Fruit fly (Drosophila melanogaster) whole organism, embryonic: Measurements from ENCODE around the gene Srr.

Experiments
- Ada2b ChIP-seq: fragments of 200-800 bp; sonication (Bioruptor generic); IDR thresholded peaks from 2 replicates; pipeline ENCODE4 v1.3.6; 2022; ENCODE audit warnings: missing biosample characterization, missing genetic modification characterization
- B-H1 ChIP-seq: fragments of 200-800 bp; sonication (Bioruptor generic); IDR thresholded peaks from 3 replicates; pipeline ENCODE4 v1.3.6; 2022; ENCODE audit warnings: missing biosample characterization, missing genetic modification characterization
- CG10321 ChIP-seq: fragments of 200-800 bp; sonication (Bioruptor generic); IDR thresholded peaks from 2 replicates; pipeline ENCODE4 v1.3.6; 2022; ENCODE audit warnings: missing biosample characterization, missing genetic modification characterization
- CG10959 ChIP-seq: fragments of 200-800 bp; sonication (Bioruptor generic); IDR thresholded peaks from 2 replicates; pipeline ENCODE4 v1.3.6; 2022; ENCODE audit warnings: missing biosample characterization, missing genetic modification characterization
- CG11723 ChIP-seq: fragments of 200-800 bp; sonication (Bioruptor generic); optimal IDR thresholded peaks from 2 replicates; lab custom pipeline; 2017; ENCODE audit warnings: missing biosample characterization, mild to moderate bottlenecking, missing genetic modification characterization
- CG13775 ChIP-seq: fragments of 200-800 bp; sonication (Bioruptor generic); optimal IDR thresholded peaks from 3 replicates; lab custom pipeline; 2017; ENCODE audit warnings: missing biosample characterization, mild to moderate bottlenecking, missing genetic modification characterization
- CG16779 ChIP-seq: fragments of 200-800 bp; sonication (Bioruptor generic); IDR thresholded peaks from 2 replicates; pipeline ENCODE4 v1.3.6; 2022; ENCODE audit warnings: missing biosample characterization, missing genetic modification characterization
- CG1792 ChIP-seq: fragments of 200-800 bp; sonication (Bioruptor generic); optimal IDR thresholded peaks from 2 replicates; lab custom pipeline; 2016; ENCODE audit warnings: missing biosample characterization, missing genetic modification characterization
- CG18011 ChIP-seq: fragments of 200-800 bp; sonication (Bioruptor generic); optimal IDR thresholded peaks from 2 replicates; lab custom pipeline; 2017; ENCODE audit warnings: missing biosample characterization, missing genetic modification characterization, mild to moderate bottlenecking, moderate library complexity, missing genotype
- CG2120 ChIP-seq: fragments of 200-800 bp; sonication (Bioruptor generic); optimal IDR thresholded peaks from 3 replicates; lab custom pipeline; 2016; ENCODE audit warnings: missing biosample characterization, missing genetic modification characterization
- CG32772 ChIP-seq: fragments of 200-800 bp; sonication (Bioruptor generic); IDR thresholded peaks from 2 replicates; pipeline ENCODE4 v1.3.6; 2022; ENCODE audit warnings: missing biosample characterization, missing genetic modification characterization
- CG34376 ChIP-seq: fragments of 200-800 bp; sonication (Bioruptor generic); optimal IDR thresholded peaks from 2 replicates; lab custom pipeline; 2018; ENCODE audit warnings: missing biosample characterization, mild to moderate bottlenecking, missing genetic modification characterization
- CG42726 ChIP-seq: fragments of 200-800 bp; sonication (Bioruptor generic); IDR thresholded peaks from 2 replicates; pipeline ENCODE4 v1.3.6; 2022; ENCODE audit warnings: missing biosample characterization, missing genetic modification characterization; ENCODE audit not compliant: partially characterized antibody
- CG4854 ChIP-seq: fragments of 200-800 bp; sonication (Bioruptor generic); optimal IDR thresholded peaks from 2 replicates; lab custom pipeline; 2016; ENCODE audit warnings: missing biosample characterization, missing genetic modification characterization, inconsistent platforms
- CG5953 ChIP-seq: fragments of 200-800 bp; sonication (Bioruptor generic); IDR thresholded peaks from 2 replicates; pipeline ENCODE4 v1.3.6; 2022; ENCODE audit warnings: missing biosample characterization, missing genetic modification characterization
- CG6254 ChIP-seq: fragments of 200-800 bp; sonication (Bioruptor generic); optimal IDR thresholded peaks from 3 replicates; lab custom pipeline; 2017; ENCODE audit warnings: mild to moderate bottlenecking, missing biosample characterization, missing genetic modification reagents, missing genetic modification characterization
- Dip3 ChIP-seq: fragments of 200-800 bp; sonication (Bioruptor generic); optimal IDR thresholded peaks from 3 replicates; lab custom pipeline; 2016; ENCODE audit warnings: missing biosample characterization, missing genetic modification characterization
- Drgx ChIP-seq: fragments of 200-800 bp; sonication (Bioruptor generic); IDR thresholded peaks from 2 replicates; pipeline ENCODE4 v1.3.6; 2022; ENCODE audit warnings: missing biosample characterization, missing genetic modification characterization
- Eip74EF ChIP-seq, 2 experiments: fragments of 200-800 bp in 1 of 2; fragments of >200 bp in 1 of 2; sonication (Bioruptor generic) in 1 of 2; optimal IDR thresholded peaks; 2 replicates each; lab custom pipeline; 2017 to 2019; ENCODE audit warnings: missing biosample characterization in 2 of 2, missing genetic modification characterization in 2 of 2, mild to moderate bottlenecking in 1 of 2, moderate library complexity in 1 of 2
- Fer3 ChIP-seq: fragments of 200-800 bp; sonication (Bioruptor generic); optimal IDR thresholded peaks from 2 replicates; lab custom pipeline; 2018; ENCODE audit warnings: missing biosample characterization, mild to moderate bottlenecking, missing genetic modification characterization, moderate library complexity
- HLHmδ ChIP-seq: fragments of 200-800 bp; sonication (Bioruptor generic); optimal IDR thresholded peaks from 2 replicates; lab custom pipeline; 2018; ENCODE audit warnings: missing biosample characterization, mild to moderate bottlenecking, missing genetic modification characterization, moderate library complexity
- Hand ChIP-seq: fragments of 200-800 bp; sonication (Bioruptor generic); optimal IDR thresholded peaks from 2 replicates; lab custom pipeline; 2017; ENCODE audit warnings: mild to moderate bottlenecking, missing biosample characterization, missing genetic modification reagents, missing genetic modification characterization
- Kr ChIP-seq: fragments of 200-800 bp; sonication (Bioruptor generic); optimal IDR thresholded peaks from 2 replicates; lab custom pipeline; 2017; ENCODE audit warnings: missing biosample characterization, mild to moderate bottlenecking, missing genetic modification characterization
- MBD-R2 ChIP-seq: fragments of 200-800 bp; sonication (Bioruptor generic); IDR thresholded peaks from 2 replicates; pipeline ENCODE4 v1.3.6; 2022; ENCODE audit warnings: missing biosample characterization, missing genetic modification characterization
- Mad ChIP-seq: fragments of 200-800 bp; sonication (Bioruptor generic); optimal IDR thresholded peaks from 2 replicates; lab custom pipeline; 2016; ENCODE audit warnings: missing biosample characterization, missing genetic modification characterization
- Max ChIP-seq: fragments of 200-800 bp; sonication (Bioruptor generic); optimal IDR thresholded peaks from 2 replicates; lab custom pipeline; 2016; ENCODE audit warnings: missing biosample characterization, mild to moderate bottlenecking, missing genetic modification characterization
- NC2β ChIP-seq: fragments of 200-800 bp; sonication (Bioruptor generic); optimal IDR thresholded peaks from 2 replicates; lab custom pipeline; 2016; ENCODE audit warnings: missing biosample characterization, missing genetic modification characterization
- Ptx1 ChIP-seq: fragments of 200-800 bp; sonication (Bioruptor generic); IDR thresholded peaks from 2 replicates; pipeline ENCODE4 v1.3.6; 2022; ENCODE audit warnings: missing biosample characterization, missing genetic modification characterization
- YL-1 ChIP-seq: fragments of 200-800 bp; sonication (Bioruptor generic); optimal IDR thresholded peaks from 3 replicates; lab custom pipeline; 2017; ENCODE audit warnings: missing biosample characterization, mild to moderate bottlenecking, missing genetic modification characterization
- ase ChIP-seq: fragments of 200-800 bp; sonication (Bioruptor generic); IDR thresholded peaks from 3 replicates; pipeline ENCODE4 v1.3.6; 2022; ENCODE audit warnings: missing biosample characterization, missing genetic modification characterization
- ash1 ChIP-seq: fragments of 200-800 bp; sonication (Bioruptor generic); optimal IDR thresholded peaks from 2 replicates; lab custom pipeline; 2018; ENCODE audit warnings: missing biosample characterization, mild to moderate bottlenecking, missing genetic modification characterization
- az2 ChIP-seq: fragments of 200-800 bp; sonication (Bioruptor generic); optimal IDR thresholded peaks from 3 replicates; lab custom pipeline; 2016; ENCODE audit warnings: missing biosample characterization, missing genetic modification characterization
- bab2 ChIP-seq: fragments of 200-800 bp; sonication (Bioruptor generic); optimal IDR thresholded peaks from 2 replicates; lab custom pipeline; 2016; ENCODE audit warnings: missing biosample characterization, missing genetic modification characterization
- bigmax ChIP-seq: fragments of 200-800 bp; sonication (Bioruptor generic); optimal IDR thresholded peaks from 2 replicates; lab custom pipeline; 2018; ENCODE audit warnings: missing biosample characterization, mild to moderate bottlenecking, missing genetic modification characterization
- bowl ChIP-seq: fragments of 200-800 bp; sonication (Bioruptor generic); IDR thresholded peaks from 2 replicates; pipeline ENCODE4 v1.3.6; 2022; ENCODE audit warnings: missing biosample characterization, missing genetic modification characterization
- cas ChIP-seq: fragments of 200-800 bp; sonication (Bioruptor generic); IDR thresholded peaks from 2 replicates; pipeline ENCODE4 v1.3.6; 2022; ENCODE audit warnings: missing biosample characterization, missing genetic modification characterization
- croc ChIP-seq: fragments of 200-800 bp; sonication (Bioruptor generic); conservative IDR thresholded peaks from 3 replicates; pipeline ENCODE4 v1.3.6; 2022; ENCODE audit warnings: missing biosample characterization, missing genetic modification characterization
- dysf ChIP-seq: fragments of 200-800 bp; sonication (Bioruptor generic); IDR thresholded peaks from 3 replicates; pipeline ENCODE4 v1.3.6; 2022; ENCODE audit warnings: missing biosample characterization, missing genetic modification characterization
- fu2 ChIP-seq: fragments of 200-800 bp; sonication (Bioruptor generic); optimal IDR thresholded peaks from 2 replicates; lab custom pipeline; 2016; ENCODE audit warnings: missing biosample characterization, missing genetic modification characterization
- gce ChIP-seq: fragments of 200-800 bp; sonication (Bioruptor generic); IDR thresholded peaks from 3 replicates; pipeline ENCODE4 v1.3.6; 2022; ENCODE audit warnings: missing biosample characterization, missing genetic modification characterization
- grn ChIP-seq: fragments of 200-800 bp; sonication (Bioruptor generic); optimal IDR thresholded peaks from 3 replicates; lab custom pipeline; 2017; ENCODE audit warnings: missing biosample characterization, missing genetic modification characterization
- gsb ChIP-seq: fragments of 200-800 bp; sonication (Bioruptor generic); IDR thresholded peaks from 2 replicates; pipeline ENCODE4 v1.3.6; 2022; ENCODE audit warnings: missing biosample characterization, missing genetic modification characterization
- gt ChIP-seq: fragments of 200-800 bp; sonication (Bioruptor generic); IDR thresholded peaks from 2 replicates; pipeline ENCODE4 v1.3.6; 2022; ENCODE audit warnings: missing biosample characterization, missing genetic modification characterization
- klu ChIP-seq: fragments of 200-800 bp; sonication (Bioruptor generic); IDR thresholded peaks from 2 replicates; pipeline ENCODE4 v1.3.6; 2022; ENCODE audit warnings: missing biosample characterization, missing genetic modification characterization
- lab ChIP-seq: fragments of 200-800 bp; sonication (Bioruptor generic); optimal IDR thresholded peaks from 3 replicates; lab custom pipeline; 2017; ENCODE audit warnings: missing biosample characterization, missing genetic modification characterization, mild to moderate bottlenecking, moderate library complexity, missing genetic modification reagents
- lilli ChIP-seq: fragments of 200-800 bp; sonication (Bioruptor generic); optimal IDR thresholded peaks from 3 replicates; lab custom pipeline; 2016; ENCODE audit warnings: missing biosample characterization, missing genetic modification characterization
- pita ChIP-seq: fragments of 200-800 bp; sonication (Bioruptor generic); optimal IDR thresholded peaks from 2 replicates; lab custom pipeline; 2017; ENCODE audit warnings: missing biosample characterization, mild to moderate bottlenecking, missing genetic modification characterization
- pros ChIP-seq: fragments of 200-800 bp; sonication (Bioruptor generic); optimal IDR thresholded peaks from 3 replicates; lab custom pipeline; 2019; ENCODE audit warnings: missing biosample characterization, mild to moderate bottlenecking, missing genetic modification characterization, moderate library complexity
- pzg ChIP-seq: fragments of 200-800 bp; sonication (Bioruptor generic); optimal IDR thresholded peaks from 3 replicates; lab custom pipeline; 2018; ENCODE audit warnings: missing biosample characterization, mild to moderate bottlenecking, missing genetic modification characterization, moderate library complexity

The Srr gene

DNA sequence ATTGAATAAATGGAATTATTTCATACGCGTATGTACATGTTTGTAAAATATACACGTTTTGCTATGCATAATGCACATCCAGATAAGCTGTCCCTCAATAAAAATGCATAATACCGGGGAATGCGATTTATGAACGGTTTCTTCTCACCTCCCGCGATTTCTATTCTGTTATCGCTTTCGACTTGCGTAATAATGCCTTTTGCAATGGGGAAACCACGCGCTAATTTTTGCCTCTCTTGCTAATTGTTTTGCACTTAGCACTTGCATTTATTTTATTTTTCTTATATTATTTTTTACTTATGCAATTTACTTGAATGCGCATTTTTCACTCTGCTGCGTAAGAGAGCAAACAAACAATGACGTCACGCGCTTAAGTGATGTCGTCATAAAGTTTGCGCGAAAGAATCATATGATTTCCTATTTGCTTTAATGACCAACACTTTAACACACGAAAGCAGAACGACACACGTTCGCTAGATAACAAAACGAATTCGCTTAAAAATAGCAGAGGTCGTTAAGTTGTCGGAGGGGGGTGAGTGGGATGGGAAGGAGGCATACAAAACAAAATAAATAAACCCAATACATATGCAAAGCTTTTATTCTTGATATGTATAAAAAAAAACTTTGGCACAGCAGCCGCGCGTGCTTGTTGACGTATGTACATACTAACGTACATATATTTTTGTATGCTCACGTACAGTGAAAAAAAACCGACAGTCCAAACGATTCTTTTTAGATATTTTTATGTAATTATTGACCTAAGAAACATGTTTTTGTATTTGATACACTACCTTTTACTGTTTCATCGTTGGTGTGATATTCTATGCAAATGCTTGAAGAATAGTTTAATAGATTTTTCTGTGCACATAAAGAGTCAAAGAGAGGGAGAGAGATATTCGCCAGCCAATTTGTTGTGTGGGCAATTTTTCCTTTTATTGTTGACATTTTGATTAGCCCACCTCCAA lies 13.5 kb upstream of the Srr start (continued):
- no peak for TF ChIP-seq croc (GFP tag; lab: Robert Waterston, UW)
- no peak for TF ChIP-seq gt
- no peak for TF ChIP-seq Drgx (GFP tag; lab: Robert Waterston, UW)
- no peak for TF ChIP-seq CG11723 (GFP tag; lab: Kevin White, UChicago)
- no peak for TF ChIP-seq gce (GFP tag; lab: Robert Waterston, UW)
- TF ChIP-seq Kr (GFP tag; lab: Kevin White, UChicago): no peak
- TF ChIP-seq CG1792: peak; percentile 49
- peak; percentile 3 for TF ChIP-seq pzg (GFP tag; lab: Kevin White, UChicago)
- TF ChIP-seq fu2 (GFP tag; lab: Kevin White, UChicago): peak; percentile 62
- peak; percentile 53 for TF ChIP-seq CG18011 (GFP tag; lab: Kevin White, UChicago)
- TF ChIP-seq NC2β: peak; percentile 19
- no peak for TF ChIP-seq pita (GFP tag; lab: Kevin White, UChicago)
- TF ChIP-seq Max: peak; percentile 39
- no peak for TF ChIP-seq klu (GFP tag; lab: Robert Waterston, UW)
- no peak for TF ChIP-seq ash1
- peak; percentile 53 for TF ChIP-seq CG13775 (GFP tag; lab: Kevin White, UChicago)
- TF ChIP-seq cas (GFP tag; lab: Robert Waterston, UW): no peak
- TF ChIP-seq CG10959 (GFP tag; lab: Robert Waterston, UW): no peak
- no peak for TF ChIP-seq grn
- peak; percentile 60 for TF ChIP-seq bab2 (GFP tag; lab: Kevin White, UChicago)
- no peak for TF ChIP-seq Eip74EF (GFP tag; optimal IDR thresholded peaks at IDR 0.05; lab: Kevin White, UChicago)
- no peak for TF ChIP-seq CG6254 (GFP tag; lab: Kevin White, UChicago)
- peak; percentile 51 for TF ChIP-seq Fer3 (tag; lab: Kevin White, UChicago)
- no peak for TF ChIP-seq ase (GFP tag; lab: Robert Waterston, UW)
- peak; percentile 88 for TF ChIP-seq lab (GFP tag; lab: Kevin White, UChicago)
- no peak for TF ChIP-seq CG10321 (GFP tag; lab: Robert Waterston, UW)
- TF ChIP-seq Dip3: peak; percentile 73
- no peak for TF ChIP-seq Mad (GFP tag; lab: Kevin White, UChicago)
- no peak for TF ChIP-seq Ada2b
- TF ChIP-seq MBD-R2 (GFP tag; lab: Robert Waterston, UW): no peak
- TF ChIP-seq CG42726 (GFP tag; lab: Robert Waterston, UW): no peak
- no peak for TF ChIP-seq CG32772 (GFP tag; lab: Robert Waterston, UW)
- no peak for TF ChIP-seq CG16779 (GFP tag; lab: Robert Waterston, UW)
- no peak for TF ChIP-seq bowl (GFP tag; lab: Robert Waterston, UW)
- peak; percentile 77 for TF ChIP-seq lilli (GFP tag; lab: Kevin White, UChicago)
- no peak for TF ChIP-seq bigmax
- TF ChIP-seq Hand (GFP tag; lab: Kevin White, UChicago): peak; percentile 55
- TF ChIP-seq CG2120: peak; percentile 91
- peak; percentile 59 for TF ChIP-seq az2 (GFP tag; lab: Kevin White, UChicago)
- peak; percentile 66 for TF ChIP-seq CG34376 (GFP tag; lab: Kevin White, UChicago)
- no peak for TF ChIP-seq B-H1 (GFP tag; lab: Robert Waterston, UW)
- TF ChIP-seq CG4854: peak; percentile 65
- TF ChIP-seq Ptx1 (GFP tag; lab: Robert Waterston, UW): 0 out of 2 replicates have a peak, but pooled peaks have one; percentile 22
- TF ChIP-seq dysf (GFP tag; lab: Robert Waterston, UW): no peak
- TF ChIP-seq pros: no peak
- no peak for TF ChIP-seq YL-1 (GFP tag; lab: Kevin White, UChicago)
- TF ChIP-seq CG5953 (GFP tag; lab: Robert Waterston, UW): no peak
- TF ChIP-seq HLHmδ (GFP tag; lab: Kevin White, UChicago): no peak
- no peak for TF ChIP-seq gsb (GFP tag; lab: Robert Waterston, UW)
